Worm (Caenorhabditis elegans): ENCODE data around the gene pqn-67.

DNA sequence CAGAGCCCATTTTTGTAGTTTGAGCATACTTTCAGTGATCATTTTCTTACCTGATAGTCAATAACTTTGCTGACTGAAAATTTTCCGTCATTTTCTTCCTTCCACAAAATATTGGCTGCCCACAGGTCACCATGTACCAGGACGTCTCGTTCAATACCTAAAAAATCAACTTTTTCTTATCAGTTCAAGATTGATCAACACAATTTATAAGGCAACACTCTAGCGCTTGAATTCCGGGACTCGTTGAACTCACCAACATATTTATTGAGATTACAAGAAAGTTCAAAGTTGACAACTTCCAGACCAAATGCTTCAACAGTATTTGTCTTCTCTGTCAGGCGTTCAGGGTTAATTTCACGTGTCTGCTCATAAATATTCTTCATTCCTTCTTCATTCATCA is 9.4 kb downstream of the pqn-67 start:
- no peak for TF ChIP-seq lsy-2 (tag; optimal IDR thresholded peaks at IDR 0.05)
- TF ChIP-seq sptf-1 (tag; optimal IDR thresholded peaks at IDR 0.05), result no peak
- no peak for TF ChIP-seq snpc-4 (tag; optimal IDR thresholded peaks at IDR 0.05)
- no peak for TF ChIP-seq mab-5 (tag; optimal IDR thresholded peaks at IDR 0.05)
- TF ChIP-seq unc-62 (GFP tag; optimal IDR thresholded peaks at IDR 0.05), result no peak

All from whole organism, mixed stage, embryonic.